Worm (Caenorhabditis elegans) whole organism, young adult: ENCODE data around the gene srx-74.

Experiments used
- F23B12.7 ChIP-seq: sonication (generic microtip); optimal IDR thresholded peaks from 2 replicates; lab custom pipeline; 2017; ENCODE audit warnings: missing genetic modification characterization, mild to moderate bottlenecking, missing compliant biosample characterization, antibody characterized with exemption, moderate library complexity; ENCODE audit not compliant: insufficient read depth
- attf-5 ChIP-seq: fragments of 200-800 bp; sonication (Bioruptor generic); optimal IDR thresholded peaks from 2 replicates; lab custom pipeline; 2018; ENCODE audit warnings: mild to moderate bottlenecking, missing genetic modification characterization, missing compliant biosample characterization
- ceh-27 ChIP-seq: fragments of 200-800 bp; sonication (Bioruptor generic); optimal IDR thresholded peaks from 2 replicates; lab custom pipeline; 2018; ENCODE audit warnings: mild to moderate bottlenecking, missing genetic modification characterization, moderate library complexity, missing compliant biosample characterization
- dpl-1 ChIP-seq: fragments of 150-350 bp; optimal IDR thresholded peaks from 2 replicates; lab custom pipeline; 2014; ENCODE audit warnings: missing biosample characterization, missing genetic modification reagents, missing genetic modification characterization
- efl-1 ChIP-seq: fragments of 150-350 bp; optimal IDR thresholded peaks from 2 replicates; lab custom pipeline; 2014; ENCODE audit warnings: missing biosample characterization, missing genetic modification reagents, missing genetic modification characterization
- hlh-26 ChIP-seq: fragments of 200-800 bp; sonication (Bioruptor generic); conservative IDR thresholded peaks from 2 replicates; pipeline ENCODE4 v1.3.6; 2022; ENCODE audit warnings: missing genetic modification reagents, missing genetic modification characterization, missing compliant biosample characterization
- lin-26 ChIP-seq: fragments of 200-800 bp; sonication (Bioruptor generic); IDR thresholded peaks from 2 replicates; pipeline ENCODE4 v1.3.6; 2022; ENCODE audit warnings: missing genetic modification reagents, missing genetic modification characterization, missing compliant biosample characterization
- lin-54 ChIP-seq: fragments of 200-800 bp; sonication (Bioruptor generic); optimal IDR thresholded peaks from 2 replicates; lab custom pipeline; 2018; ENCODE audit warnings: mild to moderate bottlenecking, missing genetic modification characterization, missing compliant biosample characterization
- lsl-1 ChIP-seq: fragments of 200-800 bp; sonication (Bioruptor generic); optimal IDR thresholded peaks from 2 replicates; lab custom pipeline; 2018; ENCODE audit warnings: mild to moderate bottlenecking, missing genetic modification characterization, moderate library complexity, missing compliant biosample characterization
- madf-6 ChIP-seq: fragments of 200-800 bp; sonication (Bioruptor generic); IDR thresholded peaks from 2 replicates; pipeline ENCODE4 v1.3.6; 2022; ENCODE audit warnings: missing genetic modification reagents, missing genetic modification characterization, missing compliant biosample characterization
- rpc-1 ChIP-seq, 2 experiments: fragments of 150-350 bp in 1 of 2; sonication (generic microtip) in 1 of 2; optimal IDR thresholded peaks; 2 replicates each; lab custom pipeline; 2014 to 2018; ENCODE audit warnings: missing biosample characterization in 1 of 2, missing genetic modification characterization in 1 of 2, missing genetic modification reagents in 1 of 2, missing genotype in 1 of 2
- ztf-22 ChIP-seq: fragments of 200-800 bp; sonication (Bioruptor generic); optimal IDR thresholded peaks from 2 replicates; lab custom pipeline; 2018; ENCODE audit warnings: mild to moderate bottlenecking, missing genetic modification characterization, moderate library complexity, missing compliant biosample characterization

srx-74 gene

ce11 chrV:4615802-4616201 is 46.5 kb downstream of the srx-74 start, which contains the start of the genes Y61A9LA.10 and F54D11.4 (continued):
- TF ChIP-seq lin-26: no peak
- TF ChIP-seq dpl-1 (GFP tag; lab: Kevin White, UChicago): peak; percentile 44
- TF ChIP-seq lsl-1 (GFP tag; lab: Kevin White, UChicago): peak; percentile 49
- no peak for TF ChIP-seq ceh-27
- TF ChIP-seq madf-6 (GFP tag; lab: Robert Waterston, UW): peak; percentile 80
- no peak for TF ChIP-seq hlh-26 (GFP tag; lab: Robert Waterston, UW)
- TF ChIP-seq attf-5: peak; percentile 36
- no peak for TF ChIP-seq rpc-1 (optimal IDR thresholded peaks at IDR 0.05; lab: Kevin White, UChicago)
- no peak for TF ChIP-seq rpc-1 (tag; optimal IDR thresholded peaks at IDR 0.05; lab: Kevin White, UChicago)
- TF ChIP-seq F23B12.7 (tag; lab: Kevin White, UChicago): peak; percentile 61
- peak; percentile 47 for TF ChIP-seq lin-54 (GFP tag; lab: Kevin White, UChicago)
- peak; percentile 67 for TF ChIP-seq efl-1 (GFP tag; lab: Kevin White, UChicago)
- TF ChIP-seq ztf-22 (GFP tag; lab: Kevin White, UChicago): no peak
